Worm (Caenorhabditis elegans) whole organism, L1 larva: Measurements from ENCODE around the gene iscu-1.

Source experiments
- ama-1 ChIP-seq: fragments of 150-350 bp; optimal IDR thresholded peaks from 2 replicates; lab custom pipeline; 2014
- mef-2 ChIP-seq: fragments of 150-350 bp; optimal IDR thresholded peaks from 2 replicates; lab custom pipeline; 2014; ENCODE audit warnings: missing biosample characterization, missing genetic modification characterization
- mep-1 ChIP-seq: fragments of 150-350 bp; optimal IDR thresholded peaks from 2 replicates; lab custom pipeline; 2014; ENCODE audit warnings: missing biosample characterization, missing genetic modification characterization
- nhr-28 ChIP-seq: fragments of 150-350 bp; optimal IDR thresholded peaks from 2 replicates; lab custom pipeline; 2014; ENCODE audit warnings: missing biosample characterization, missing genetic modification characterization
- nhr-77 ChIP-seq: fragments of 150-350 bp; optimal IDR thresholded peaks from 2 replicates; lab custom pipeline; 2014; ENCODE audit warnings: missing biosample characterization, missing genetic modification characterization
- sptf-1 ChIP-seq: fragments of 150-350 bp; optimal IDR thresholded peaks from 2 replicates; lab custom pipeline; 2014; ENCODE audit warnings: missing biosample characterization, missing genetic modification characterization
- unc-86 ChIP-seq: sonication (generic microtip); optimal IDR thresholded peaks from 2 replicates; lab custom pipeline; 2016; ENCODE audit warnings: missing genetic modification characterization, missing compliant biosample characterization
- ztf-11 ChIP-seq, 2 experiments: sonication (generic microtip); optimal IDR thresholded peaks; 2 replicates each; lab custom pipeline; 2016 to 2017; ENCODE audit warnings: missing genetic modification characterization in 2 of 2, missing biosample characterization in 1 of 2, missing compliant biosample characterization in 1 of 2
- ztf-4 ChIP-seq: fragments of 150-350 bp; optimal IDR thresholded peaks from 2 replicates; lab custom pipeline; 2014; ENCODE audit warnings: missing biosample characterization, missing genetic modification characterization

- TF ChIP-seq nhr-28 (tag; lab: Kevin White, UChicago) (no peak), ama-1 (lab: Kevin White, UChicago) (no peak), sptf-1 (tag; lab: Kevin White, UChicago) (no peak), mep-1 (no peak), nhr-77 (tag; lab: Kevin White, UChicago) (no peak), mef-2 (tag; lab: Kevin White, UChicago) (no peak), ztf-11 (tag; optimal IDR thresholded peaks at IDR 0.05; lab: Kevin White, UChicago) (no peak), ztf-4 (no peak), unc-86 (tag; lab: Kevin White, UChicago) (no peak)
These were observed 2.9 kb downstream of the iscu-1 start, which contains the start of gene icap-1 for ce11 chrIV:13786690-13787089.
